Worm (Caenorhabditis elegans): Measurements from ENCODE around the gene smf-2.

DNA sequence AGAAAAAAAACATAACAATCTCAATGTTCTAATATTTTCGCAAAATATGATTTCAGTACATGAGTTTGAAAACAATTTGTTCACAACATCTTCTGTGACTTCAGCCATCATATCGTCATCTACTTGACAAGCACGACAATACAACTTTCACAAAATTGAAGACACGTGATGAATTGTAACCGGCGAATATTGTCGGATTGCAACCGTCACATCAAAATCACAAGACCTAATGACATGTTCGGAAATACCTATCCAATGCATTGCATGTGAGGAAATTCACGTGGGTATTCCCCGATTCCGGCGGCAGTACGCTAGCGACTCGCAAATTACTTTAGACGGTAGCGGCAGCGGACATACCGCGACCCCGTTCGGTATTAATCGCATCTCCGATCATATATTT lies 23.0 kb upstream of the smf-2 start:
- TF ChIP-seq ceh-82 (tag; optimal IDR thresholded peaks at IDR 0.05) (no peak), mdl-1 (tag; optimal IDR thresholded peaks at IDR 0.05) (peak in 1 of 2 experiments; percentile 90)

Data from whole organism, L2 larva.